Fruit fly (Drosophila melanogaster): ENCODE results near the gene dmt.
A peak's percentile ranks its signal among the peaks of the same experiment; 100 is the strongest.

dmt gene

DNA sequence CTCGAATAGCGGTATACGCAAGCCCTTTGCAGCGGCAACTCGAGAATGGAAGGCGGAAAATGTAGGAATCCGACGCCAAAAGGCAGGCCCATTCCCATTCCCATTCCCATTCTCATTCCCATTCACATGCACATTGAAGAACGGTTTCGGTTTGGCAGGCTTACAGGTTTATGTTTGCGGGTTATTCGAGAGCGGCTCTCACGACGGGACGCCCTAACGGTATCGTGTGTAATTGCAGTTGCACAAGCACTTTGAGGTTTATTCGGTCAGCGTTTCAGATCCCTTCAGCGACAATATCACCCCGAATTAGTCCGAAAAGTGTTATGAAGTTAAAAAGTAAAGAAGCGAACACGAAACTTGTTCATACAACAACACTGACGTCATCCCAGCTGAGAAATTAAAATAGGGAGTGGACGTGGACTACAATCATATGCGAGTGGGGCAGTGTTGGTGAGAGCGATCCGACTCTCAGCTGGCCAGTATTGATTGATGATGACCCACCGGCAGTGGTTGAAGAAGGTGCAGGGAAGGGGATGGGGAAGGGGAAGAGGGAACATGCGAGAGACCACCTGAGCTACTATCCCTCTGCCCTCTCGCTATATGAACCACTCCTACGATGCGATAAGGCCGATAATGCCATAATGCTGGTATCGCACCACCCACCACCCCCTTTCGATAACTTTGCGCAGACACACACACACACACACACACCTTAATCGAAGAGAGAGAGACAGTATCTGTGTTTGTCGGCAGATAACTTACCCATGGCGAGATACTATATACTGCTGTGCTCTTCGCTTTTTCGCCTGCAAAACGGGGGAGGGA lies 6.5 kb upstream of the dmt start (continued):
- TF ChIP-seq CG32006 (GFP tag; optimal IDR thresholded peaks at IDR 0.05) (no peak), CG11762 (GFP tag; optimal IDR thresholded peaks at IDR 0.05; ENCODE audit: insufficient read depth) (no peak), CG16779 (tag; optimal IDR thresholded peaks at IDR 0.05) (peak; percentile 42), Hr38 (GFP tag; optimal IDR thresholded peaks at IDR 0.05) (no peak), svp (GFP tag) (peak; percentile 85), CG6276 (GFP tag; optimal IDR thresholded peaks at IDR 0.05) (no peak)

- TF ChIP-seq CG8119 (GFP tag; IDR thresholded peaks at IDR 0.05) (no peak), Smox (GFP tag; optimal IDR thresholded peaks at IDR 0.05) (no peak), eg (GFP tag; IDR thresholded peaks at IDR 0.05) (no peak), esn (GFP tag; optimal IDR thresholded peaks at IDR 0.05) (peak; percentile 55), Blimp-1 (GFP tag; optimal IDR thresholded peaks at IDR 0.05) (no peak), CG1621 (tag; optimal IDR thresholded peaks at IDR 0.05) (peak; percentile 81), CG6854 (GFP tag; optimal IDR thresholded peaks at IDR 0.05) (peak; percentile 28), CG3032 (tag; optimal IDR thresholded peaks at IDR 0.05) (peak; percentile 36), Sox14 (GFP tag; optimal IDR thresholded peaks at IDR 0.05) (peak; percentile 69), CG31627 (GFP tag; optimal IDR thresholded peaks at IDR 0.05) (peak; percentile 4), Eip78C (GFP tag) (no peak), CG11902 (GFP tag; optimal IDR thresholded peaks at IDR 0.05) (no peak), svp (GFP tag) (no peak), Ets96B (tag; optimal IDR thresholded peaks at IDR 0.05) (peak; percentile 11), dac (GFP tag; optimal IDR thresholded peaks at IDR 0.05) (no peak), fd59A (GFP tag; optimal IDR thresholded peaks at IDR 0.05) (no peak), fd85E (GFP tag; optimal IDR thresholded peaks at IDR 0.05) (no peak), CG6808 (GFP tag; optimal IDR thresholded peaks at IDR 0.05) (no peak), lz (GFP tag; optimal IDR thresholded peaks at IDR 0.05) (peak; percentile 38), cyc (GFP tag; optimal IDR thresholded peaks at IDR 0.05) (peak; percentile 1), CG10669 (GFP tag; optimal IDR thresholded peaks at IDR 0.05) (no peak), dsx (GFP tag; optimal IDR thresholded peaks at IDR 0.05; ENCODE audit: poor library complexity, severe bottlenecking) (peak; percentile 60), Gug (GFP tag; IDR thresholded peaks at IDR 0.05) (no peak), fkh (GFP tag; optimal IDR thresholded peaks at IDR 0.05) (peak; percentile 35), CG8319 (GFP tag; optimal IDR thresholded peaks at IDR 0.05) (no peak), CG6276 (GFP tag; optimal IDR thresholded peaks at IDR 0.05) (no peak), CG16779 (tag; optimal IDR thresholded peaks at IDR 0.05) (no peak), Met (GFP tag; optimal IDR thresholded peaks at IDR 0.05) (no peak), CG6792 (GFP tag; optimal IDR thresholded peaks at IDR 0.05) (no peak)
Measured at dm6 chr3R:9705008-9705628, 5.8 kb upstream of the dmt start, which contains the start of gene Unc-115a. TSS of gene Unc-115a (minus strand) at chr3R:9705417.

DNA sequence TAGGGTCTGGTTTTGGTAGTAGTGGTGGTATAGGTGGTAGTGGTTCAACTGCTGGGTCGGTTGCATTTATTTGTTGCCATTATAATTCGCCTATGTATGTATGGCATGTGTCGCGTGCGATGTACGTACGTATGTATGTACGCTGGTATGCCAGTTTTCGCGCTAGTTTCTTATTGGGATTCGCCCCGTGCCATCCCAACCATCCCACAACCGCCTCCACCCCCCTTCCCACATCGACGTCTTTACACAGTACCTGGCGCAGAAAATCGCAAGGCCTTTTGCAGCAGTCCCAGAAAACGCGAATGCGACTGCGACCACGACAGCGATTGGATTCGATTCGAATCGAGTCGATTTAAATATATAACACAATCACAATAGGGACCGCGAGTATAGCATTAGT lies 714 bp upstream of the dmt start:
- TF ChIP-seq CG6163 (GFP tag; IDR thresholded peaks at IDR 0.05): no peak
- TF ChIP-seq dsx (GFP tag; optimal IDR thresholded peaks at IDR 0.05; ENCODE audit: poor library complexity, severe bottlenecking): no peak
- TF ChIP-seq acj6 (GFP tag; optimal IDR thresholded peaks at IDR 0.05): no peak
- no peak for TF ChIP-seq Hr39 (GFP tag; optimal IDR thresholded peaks at IDR 0.05)
- no peak for TF ChIP-seq CG10669 (GFP tag; optimal IDR thresholded peaks at IDR 0.05)
- TF ChIP-seq CG11902 (GFP tag; optimal IDR thresholded peaks at IDR 0.05): no peak
- no peak for TF ChIP-seq ss (GFP tag; optimal IDR thresholded peaks at IDR 0.05)
- TF ChIP-seq CG6276 (GFP tag; optimal IDR thresholded peaks at IDR 0.05): no peak
- TF ChIP-seq pdm3 (GFP tag; optimal IDR thresholded peaks at IDR 0.05): no peak

Data from whole organism, prepupa.